Worm (Caenorhabditis elegans) whole organism, L3 larva: ENCODE results near the gene ZK353.9.

Experiments used
- aly-2 ChIP-seq: fragments of 150-350 bp; optimal IDR thresholded peaks from 2 replicates; lab custom pipeline; 2014; ENCODE audit warnings: missing biosample characterization, missing genetic modification characterization
- elt-1 ChIP-seq: fragments of 150-350 bp; optimal IDR thresholded peaks from 2 replicates; lab custom pipeline; 2014; ENCODE audit warnings: missing biosample characterization, missing genetic modification characterization
- nhr-11 ChIP-seq: fragments of 150-350 bp; optimal IDR thresholded peaks from 2 replicates; lab custom pipeline; 2014; ENCODE audit warnings: missing biosample characterization, missing genetic modification characterization
- unc-39 ChIP-seq: sonication (generic microtip); optimal IDR thresholded peaks from 4 replicates; lab custom pipeline; 2017; ENCODE audit warnings: missing biosample characterization, missing genetic modification characterization
- unc-62 ChIP-seq: fragments of 150-350 bp; sonication (generic microtip); optimal IDR thresholded peaks from 4 replicates; lab custom pipeline; 2014; ENCODE audit warnings: missing biosample characterization, missing genetic modification reagents, missing genetic modification characterization

- TF ChIP-seq aly-2 (tag; lab: Kevin White, UChicago) = no peak
- TF ChIP-seq nhr-11 (tag; lab: Kevin White, UChicago) = no peak
- no peak for TF ChIP-seq unc-62 (GFP tag; lab: Kevin White, UChicago)
- TF ChIP-seq unc-39 = no peak
- TF ChIP-seq elt-1 (tag; lab: Kevin White, UChicago) = no peak
These were observed 25.8 kb downstream of the ZK353.9 start, which contains the start of gene ZK1236.9 for ce11 chrIII:8435074-8435473.
